Fruit fly (Drosophila melanogaster) whole organism: ENCODE data around the gene tctn.

ENCODE experiments used
- CG8478 ChIP-seq: fragments of >200 bp; optimal IDR thresholded peaks from 2 replicates; lab custom pipeline; 2018; ENCODE audit warnings: inconsistent platforms
- Dll ChIP-seq: fragments of >200 bp; optimal IDR thresholded peaks from 2 replicates; lab custom pipeline; 2017
- EcR ChIP-seq, 2 experiments: fragments of >200 bp; optimal IDR thresholded peaks; 2 replicates each; lab custom pipeline; 2017; ENCODE audit warnings: missing biosample characterization in 2 of 2, missing genetic modification characterization in 2 of 2, missing genetic modification reagents in 2 of 2
- pan ChIP-seq: fragments of >200 bp; optimal IDR thresholded peaks from 2 replicates; lab custom pipeline; 2017
- psq ChIP-seq: fragments of >200 bp; optimal IDR thresholded peaks from 2 replicates; lab custom pipeline; 2017
- usp ChIP-seq: fragments of >200 bp; optimal IDR thresholded peaks from 2 replicates; lab custom pipeline; 2017; ENCODE audit warnings: missing biosample characterization, missing genetic modification characterization, mixed read lengths

Gene tctn

dm6 chr2L:6090786-6091716, 39.4 kb downstream of the tctn start, which contains the start of gene CG45075:
Gene CG45075, plus strand, starts transcription at chr2L:6091412.
- TF ChIP-seq pan (lab: Kevin White, UChicago) = no peak
- no peak for TF ChIP-seq psq (lab: Kevin White, UChicago)
- no peak for TF ChIP-seq EcR (GFP tag; optimal IDR thresholded peaks at IDR 0.05; lab: Kevin White, UChicago)
- no peak for TF ChIP-seq Dll (lab: Kevin White, UChicago)
- TF ChIP-seq usp = no peak
- TF ChIP-seq CG8478 (lab: Kevin White, UChicago) = no peak

DNA sequence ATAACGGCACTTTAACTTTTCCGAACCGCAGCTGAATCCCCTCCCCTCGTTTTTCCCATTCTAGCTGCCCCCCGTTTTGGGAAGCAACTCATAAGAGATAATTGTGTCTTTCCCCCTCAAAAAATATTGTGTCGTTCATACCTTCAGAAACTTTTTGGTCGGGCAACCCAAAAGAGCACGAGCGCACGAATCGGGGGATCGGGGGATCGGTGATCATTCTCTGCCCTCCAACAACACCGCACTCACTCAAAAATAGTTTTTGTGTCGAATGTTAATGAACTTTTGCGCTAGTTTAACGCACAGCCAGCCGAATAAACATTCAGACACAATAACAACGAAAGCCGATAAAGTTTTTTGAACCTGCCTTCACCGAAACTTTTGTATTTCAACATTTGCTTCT, 40.1 kb downstream of the tctn start:
- TF ChIP-seq pan (lab: Kevin White, UChicago) = no peak
- TF ChIP-seq psq (lab: Kevin White, UChicago) = no peak
- no peak for TF ChIP-seq usp
- no peak for TF ChIP-seq CG8478 (lab: Kevin White, UChicago)
- TF ChIP-seq Dll (lab: Kevin White, UChicago) = no peak
- TF ChIP-seq EcR (GFP tag; optimal IDR thresholded peaks at IDR 0.05; lab: Kevin White, UChicago) = no peak

DNA sequence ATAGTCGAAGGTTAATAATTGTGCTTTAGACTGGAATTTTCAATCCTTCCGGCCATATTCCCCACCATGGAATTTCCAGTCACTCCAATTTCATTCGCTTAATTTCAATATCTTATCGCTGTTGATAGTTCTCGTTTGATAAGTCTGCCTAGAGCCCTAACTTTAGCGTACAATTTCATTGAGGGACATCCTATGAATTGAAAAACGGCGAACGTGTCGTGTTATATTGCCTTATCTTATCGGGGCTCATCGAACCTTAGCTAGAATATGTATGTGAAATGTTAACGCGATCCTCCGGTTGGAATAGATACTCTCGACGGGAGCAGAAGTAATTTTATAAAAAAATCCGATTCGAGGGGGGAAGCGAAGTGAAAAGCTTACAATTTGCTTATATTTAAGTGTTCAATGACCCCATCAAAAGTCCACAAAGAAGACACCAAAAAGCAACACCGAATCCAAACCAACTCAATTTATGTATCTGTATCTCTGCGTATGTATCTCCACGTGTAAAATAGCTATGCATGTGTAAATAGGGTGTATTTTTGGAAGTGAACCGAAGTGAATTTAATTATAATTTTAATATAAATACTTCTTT, 40.8 kb downstream of the tctn start:
- no peak for TF ChIP-seq EcR (GFP tag; optimal IDR thresholded peaks at IDR 0.05; lab: Kevin White, UChicago)
- TF ChIP-seq Dll (lab: Kevin White, UChicago) = no peak
- no peak for TF ChIP-seq usp
- no peak for TF ChIP-seq CG8478 (lab: Kevin White, UChicago)
- TF ChIP-seq psq (lab: Kevin White, UChicago) = no peak
- no peak for TF ChIP-seq pan (lab: Kevin White, UChicago)

DNA sequence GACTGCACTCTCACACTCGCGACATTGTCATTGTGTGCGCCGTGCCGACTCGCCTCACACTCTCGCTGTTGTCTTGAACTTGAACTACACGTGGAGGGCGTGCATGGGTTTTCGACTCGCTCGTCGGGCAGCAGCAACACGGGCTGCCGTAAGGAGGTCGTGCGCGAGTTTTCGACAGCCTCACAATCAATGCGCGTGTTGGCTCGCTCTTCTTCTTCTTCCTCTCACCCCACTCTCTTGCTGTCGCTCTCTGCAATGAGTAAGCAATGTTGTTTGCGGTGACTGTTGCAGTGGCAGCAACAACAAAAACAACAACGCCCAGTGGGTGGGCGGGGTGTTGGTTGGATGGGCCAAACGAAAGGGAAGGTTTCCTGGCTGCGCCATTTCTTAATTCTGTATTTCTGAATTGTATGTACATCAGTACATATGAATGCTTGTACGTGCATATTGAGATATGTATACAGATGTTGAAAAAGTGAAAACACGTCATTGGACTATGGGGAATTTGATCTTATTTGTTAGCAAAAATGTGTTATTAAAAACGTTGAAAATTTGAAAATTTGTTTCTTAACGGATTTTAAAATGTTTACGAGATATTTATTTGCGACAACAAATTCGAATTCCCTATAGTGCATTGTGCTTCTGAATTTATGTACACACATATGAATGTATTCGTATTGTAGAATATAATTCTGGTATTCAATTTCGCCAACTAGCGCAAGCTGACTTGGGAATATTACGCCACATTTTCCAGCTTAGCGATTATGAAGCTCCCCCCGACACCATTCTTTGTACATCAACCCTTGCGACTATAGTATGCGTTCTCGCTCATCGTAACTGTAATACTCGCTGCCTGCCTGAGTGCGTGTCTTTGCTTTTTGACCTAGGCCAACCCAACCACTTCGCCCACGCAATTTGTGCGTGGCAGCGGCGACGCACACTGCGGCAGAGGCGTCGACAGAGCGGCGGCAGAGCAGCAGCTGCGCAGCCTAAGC, 41.8 kb downstream of the tctn start:
- TF ChIP-seq pan (lab: Kevin White, UChicago) = no peak
- TF ChIP-seq EcR (GFP tag; optimal IDR thresholded peaks at IDR 0.05; lab: Kevin White, UChicago) = peak; percentile 92 to 97
- no peak for TF ChIP-seq psq (lab: Kevin White, UChicago)
- no peak for TF ChIP-seq CG8478 (lab: Kevin White, UChicago)
- TF ChIP-seq usp = no peak
- TF ChIP-seq Dll (lab: Kevin White, UChicago) = peak; percentile 90

dm6 chr2L:6087685-6088084, 42.8 kb downstream of the tctn start:
- TF ChIP-seq CG8478 (lab: Kevin White, UChicago) (no peak), pan (lab: Kevin White, UChicago) (no peak), EcR (GFP tag; optimal IDR thresholded peaks at IDR 0.05; lab: Kevin White, UChicago) (peak in 1 of 2 experiments; percentile 55), usp (no peak), psq (lab: Kevin White, UChicago) (no peak), Dll (lab: Kevin White, UChicago) (no peak)

DNA sequence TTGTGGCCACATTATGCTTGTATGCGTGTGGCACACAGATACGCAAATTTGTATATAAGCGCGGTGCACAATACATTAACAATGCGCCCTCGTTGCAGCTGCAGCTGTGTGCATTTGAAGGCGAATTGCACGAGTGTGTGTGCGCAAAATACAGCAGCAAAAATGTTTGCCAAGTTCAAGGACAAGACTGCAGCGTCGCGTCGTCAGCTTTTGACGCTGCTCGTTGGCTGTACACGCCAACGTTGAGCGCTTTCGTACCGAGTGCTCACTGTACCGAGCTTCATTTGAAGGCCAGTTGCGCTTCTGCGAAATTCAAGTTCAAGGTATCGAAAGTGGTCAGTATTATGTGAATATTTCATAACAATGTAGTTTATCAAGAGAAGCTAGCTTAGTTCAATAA, 43.7 kb downstream of the tctn start:
- TF ChIP-seq CG8478 (lab: Kevin White, UChicago) = no peak
- TF ChIP-seq psq (lab: Kevin White, UChicago) = no peak
- no peak for TF ChIP-seq pan (lab: Kevin White, UChicago)
- TF ChIP-seq EcR (GFP tag; optimal IDR thresholded peaks at IDR 0.05; lab: Kevin White, UChicago) = no peak
- TF ChIP-seq usp = no peak
- no peak for TF ChIP-seq Dll (lab: Kevin White, UChicago)

dm6 chr2L:6085733-6086317, 44.6 kb downstream of the tctn start:
- no peak for TF ChIP-seq pan (lab: Kevin White, UChicago)
- TF ChIP-seq Dll (lab: Kevin White, UChicago) = no peak
- no peak for TF ChIP-seq psq (lab: Kevin White, UChicago)
- TF ChIP-seq usp = no peak
- TF ChIP-seq CG8478 (lab: Kevin White, UChicago) = no peak
- no peak for TF ChIP-seq EcR (GFP tag; optimal IDR thresholded peaks at IDR 0.05; lab: Kevin White, UChicago)

DNA sequence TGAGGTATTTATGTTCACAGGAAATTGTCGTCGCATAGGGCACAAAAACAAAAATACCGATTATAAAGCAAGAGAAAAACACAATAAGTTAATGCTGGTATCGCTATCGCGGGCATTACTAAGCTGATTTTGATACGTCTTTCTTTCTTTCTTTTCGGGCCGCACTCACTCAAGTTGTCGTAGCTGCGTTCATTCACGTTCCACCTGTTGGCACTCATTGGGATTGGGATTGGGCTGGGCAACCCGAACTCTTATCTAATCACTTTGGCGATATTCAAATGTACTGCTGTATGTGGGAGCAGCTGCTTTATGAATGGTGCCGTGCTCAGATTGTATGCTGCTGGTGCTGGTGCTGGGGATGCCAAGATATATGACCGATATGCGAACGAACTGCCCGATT, 45.8 kb downstream of the tctn start:
- TF ChIP-seq Dll (lab: Kevin White, UChicago) (no peak), CG8478 (lab: Kevin White, UChicago) (no peak)

dm6 chr2L:6082936-6083627, 47.4 kb downstream of the tctn start:
- no peak for TF ChIP-seq CG8478 (lab: Kevin White, UChicago)
- TF ChIP-seq usp = no peak
- no peak for TF ChIP-seq pan (lab: Kevin White, UChicago)
- no peak for TF ChIP-seq psq (lab: Kevin White, UChicago)
- TF ChIP-seq EcR (GFP tag; optimal IDR thresholded peaks at IDR 0.05; lab: Kevin White, UChicago) = no peak
- TF ChIP-seq Dll (lab: Kevin White, UChicago) = no peak

DNA sequence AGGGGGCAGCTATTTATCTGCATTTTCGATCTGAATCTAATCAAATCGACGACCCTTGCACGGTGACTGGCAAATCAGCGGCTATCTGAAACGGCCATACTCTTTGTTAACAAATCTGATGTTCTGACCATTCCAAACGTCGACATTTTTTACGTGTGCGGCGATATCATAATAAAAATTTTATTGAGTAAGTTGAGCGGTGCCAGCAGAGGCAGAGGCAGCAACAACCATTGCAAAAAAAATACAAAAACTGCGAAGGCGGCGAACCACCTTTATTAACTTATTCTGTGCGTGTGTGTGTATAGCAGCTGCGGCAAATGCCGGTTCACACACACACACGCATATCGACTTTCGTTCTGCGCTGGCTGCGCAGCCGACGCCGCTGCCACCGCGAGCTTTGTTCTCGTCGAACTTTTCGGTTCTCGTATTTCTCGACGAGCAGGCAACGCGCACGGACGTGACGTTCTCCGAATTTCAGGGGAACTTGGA, 48.2 kb downstream of the tctn start, which contains the start of gene Kr-h1:
Gene Kr-h1, plus strand, starts transcription at position 447 of the 489 bp plus-strand sequence.
- TF ChIP-seq psq (lab: Kevin White, UChicago) (no peak), pan (lab: Kevin White, UChicago) (no peak)
